Fruit fly (Drosophila melanogaster) whole organism, embryonic: ENCODE measurements around the gene kek6.
A peak's percentile ranks its signal among the peaks of the same experiment; 100 is the strongest.

Source experiments
- C15 ChIP-seq: fragments of 200-800 bp; sonication (Bioruptor generic); IDR thresholded peaks from 3 replicates; pipeline ENCODE4 v1.3.6; 2022; ENCODE audit warnings: missing biosample characterization, missing genetic modification characterization
- CG11247 ChIP-seq: fragments of 200-800 bp; sonication (Bioruptor generic); IDR thresholded peaks from 2 replicates; pipeline ENCODE4 v1.3.6; 2022; ENCODE audit warnings: missing biosample characterization, missing genetic modification characterization
- CG11398 ChIP-seq: fragments of 200-800 bp; sonication (Bioruptor generic); optimal IDR thresholded peaks from 2 replicates; lab custom pipeline; 2016; ENCODE audit warnings: missing biosample characterization, missing genetic modification characterization
- CG12659 ChIP-seq: fragments of 200-800 bp; sonication (Bioruptor generic); optimal IDR thresholded peaks from 3 replicates; lab custom pipeline; 2017; ENCODE audit warnings: mild to moderate bottlenecking, missing biosample characterization, missing genetic modification reagents, missing genetic modification characterization
- CG14667 ChIP-seq: fragments of 200-800 bp; sonication (Bioruptor generic); IDR thresholded peaks from 2 replicates; pipeline ENCODE4 v1.3.6; 2022; ENCODE audit warnings: missing biosample characterization, missing genetic modification characterization
- CG14860 ChIP-seq: fragments of 200-800 bp; sonication (Bioruptor generic); IDR thresholded peaks from 3 replicates; pipeline ENCODE4 v1.3.6; 2022; ENCODE audit warnings: missing biosample characterization, missing genetic modification characterization; ENCODE audit not compliant: partially characterized antibody
- CG15601 ChIP-seq: fragments of 200-800 bp; sonication (Bioruptor generic); optimal IDR thresholded peaks from 3 replicates; lab custom pipeline; 2019; ENCODE audit warnings: missing biosample characterization, mild to moderate bottlenecking, missing genetic modification characterization, moderate library complexity
- CG16813 ChIP-seq: fragments of 200-800 bp; sonication (Bioruptor generic); IDR thresholded peaks from 3 replicates; pipeline ENCODE4 v1.3.6; 2022; ENCODE audit warnings: missing biosample characterization, missing genetic modification characterization; ENCODE audit not compliant: partially characterized antibody
- CG17802 ChIP-seq: fragments of 200-800 bp; sonication (Bioruptor generic); optimal IDR thresholded peaks from 2 replicates; lab custom pipeline; 2018; ENCODE audit warnings: missing biosample characterization, mild to moderate bottlenecking, missing genetic modification characterization, moderate library complexity
- CG17829 ChIP-seq: fragments of 200-800 bp; optimal IDR thresholded peaks from 2 replicates; lab custom pipeline; 2019; ENCODE audit warnings: missing biosample characterization, mild to moderate bottlenecking, missing genetic modification characterization, moderate library complexity
- CG1832 ChIP-seq: fragments of 200-800 bp; sonication (Bioruptor generic); optimal IDR thresholded peaks from 2 replicates; lab custom pipeline; 2017; ENCODE audit warnings: missing biosample characterization, mild to moderate bottlenecking, missing genetic modification characterization, inconsistent platforms
- CG2712 ChIP-seq: fragments of 200-800 bp; optimal IDR thresholded peaks from 3 replicates; lab custom pipeline; 2019; ENCODE audit warnings: missing biosample characterization, mild to moderate bottlenecking, missing genetic modification characterization, moderate library complexity
- CG34224 ChIP-seq: fragments of 200-800 bp; sonication (Bioruptor generic); IDR thresholded peaks from 3 replicates; pipeline ENCODE4 v1.3.6; 2022; ENCODE audit warnings: missing biosample characterization, missing genetic modification characterization; ENCODE audit not compliant: partially characterized antibody
- CG6175 ChIP-seq: fragments of 200-800 bp; sonication (Bioruptor generic); IDR thresholded peaks from 3 replicates; pipeline ENCODE4 v1.3.6; 2022; ENCODE audit warnings: missing biosample characterization, missing genetic modification characterization
- CG6791 ChIP-seq: fragments of 200-800 bp; sonication (Bioruptor generic); IDR thresholded peaks from 3 replicates; pipeline ENCODE4 v1.3.6; 2022; ENCODE audit warnings: missing biosample characterization, missing genetic modification characterization; ENCODE audit not compliant: partially characterized antibody
- CG7987 ChIP-seq: fragments of 200-800 bp; sonication (Bioruptor generic); optimal IDR thresholded peaks from 2 replicates; lab custom pipeline; 2018; ENCODE audit warnings: missing biosample characterization, mild to moderate bottlenecking, missing genetic modification characterization, moderate library complexity
- CG8089 ChIP-seq: fragments of 200-800 bp; sonication (Bioruptor generic); optimal IDR thresholded peaks from 3 replicates; lab custom pipeline; 2016; ENCODE audit warnings: missing biosample characterization, missing genetic modification characterization
- CG8290 ChIP-seq, 3 experiments: fragments of 200-800 bp; sonication (Bioruptor generic); optimal IDR thresholded peaks; 2 replicates each; lab custom pipeline; 2016 to 2019; ENCODE audit warnings: missing biosample characterization in 3 of 3, missing genetic modification characterization in 3 of 3, mild to moderate bottlenecking in 2 of 3, moderate library complexity in 1 of 3
- CG9215 ChIP-seq: fragments of 200-800 bp; sonication (Bioruptor generic); IDR thresholded peaks from 2 replicates; pipeline ENCODE4 v1.3.6; 2022; ENCODE audit warnings: missing biosample characterization, missing genetic modification characterization
- CTCF ChIP-seq: fragments of 200-800 bp; sonication (Bioruptor generic); optimal IDR thresholded peaks from 2 replicates; lab custom pipeline; 2017; ENCODE audit warnings: missing biosample characterization, mild to moderate bottlenecking, missing genetic modification characterization, moderate library complexity
- E2f1 ChIP-seq: fragments of 200-800 bp; sonication (Bioruptor generic); IDR thresholded peaks from 2 replicates; pipeline ENCODE4 v1.3.6; 2022; ENCODE audit warnings: missing biosample characterization, missing genetic modification characterization
- Eip74EF ChIP-seq, 2 experiments: fragments of 200-800 bp in 1 of 2; fragments of >200 bp in 1 of 2; sonication (Bioruptor generic) in 1 of 2; optimal IDR thresholded peaks; 2 replicates each; lab custom pipeline; 2017 to 2019; ENCODE audit warnings: missing biosample characterization in 2 of 2, missing genetic modification characterization in 2 of 2, mild to moderate bottlenecking in 1 of 2, moderate library complexity in 1 of 2
- Fer1 ChIP-seq: fragments of 200-800 bp; sonication (Bioruptor generic); optimal IDR thresholded peaks from 2 replicates; lab custom pipeline; 2017; ENCODE audit warnings: missing biosample characterization, mild to moderate bottlenecking, missing genetic modification characterization
- H2.0 ChIP-seq: fragments of 200-800 bp; sonication (Bioruptor generic); IDR thresholded peaks from 2 replicates; pipeline ENCODE4 v1.3.6; 2022; ENCODE audit warnings: missing biosample characterization, missing genetic modification characterization
- Hr78 ChIP-seq, 2 experiments: fragments of 200-800 bp in 1 of 2; fragments of >200 bp in 1 of 2; sonication (Bioruptor generic) in 1 of 2; optimal IDR thresholded peaks; 2 replicates each; lab custom pipeline; 2017 to 2019; ENCODE audit warnings: missing biosample characterization in 2 of 2, missing genetic modification characterization in 2 of 2, mild to moderate bottlenecking in 1 of 2, moderate library complexity in 1 of 2
- PHDP ChIP-seq: fragments of 200-800 bp; sonication (Bioruptor generic); optimal IDR thresholded peaks from 3 replicates; lab custom pipeline; 2018; ENCODE audit warnings: missing biosample characterization, mild to moderate bottlenecking, missing genetic modification characterization, moderate library complexity
- Side ChIP-seq: fragments of 200-800 bp; sonication (Bioruptor generic); optimal IDR thresholded peaks from 2 replicates; lab custom pipeline; 2016; ENCODE audit warnings: missing biosample characterization, missing genetic modification characterization
- Six4 ChIP-seq: fragments of 200-800 bp; sonication (Bioruptor generic); optimal IDR thresholded peaks from 2 replicates; lab custom pipeline; 2016; ENCODE audit warnings: missing biosample characterization, missing genetic modification characterization
- Sox100B ChIP-seq: fragments of 200-800 bp; sonication (Bioruptor generic); optimal IDR thresholded peaks from 3 replicates; lab custom pipeline; 2018; ENCODE audit warnings: missing biosample characterization, mild to moderate bottlenecking, missing genetic modification characterization
- YL-1 ChIP-seq: fragments of 200-800 bp; sonication (Bioruptor generic); optimal IDR thresholded peaks from 3 replicates; lab custom pipeline; 2017; ENCODE audit warnings: missing biosample characterization, mild to moderate bottlenecking, missing genetic modification characterization
- ab ChIP-seq: fragments of 200-800 bp; sonication (Bioruptor generic); optimal IDR thresholded peaks from 2 replicates; lab custom pipeline; 2016; ENCODE audit warnings: missing biosample characterization, missing genetic modification characterization
- aop ChIP-seq: fragments of 200-800 bp; sonication (Bioruptor generic); IDR thresholded peaks from 2 replicates; pipeline ENCODE4 v1.3.6; 2022; ENCODE audit warnings: missing biosample characterization, missing genetic modification characterization
- ap ChIP-seq: fragments of 200-800 bp; sonication (Bioruptor generic); IDR thresholded peaks from 2 replicates; pipeline ENCODE4 v1.3.6; 2022; ENCODE audit warnings: missing biosample characterization, missing genetic modification characterization
- cg ChIP-seq: fragments of 200-800 bp; sonication (Bioruptor generic); optimal IDR thresholded peaks from 3 replicates; lab custom pipeline; 2019; ENCODE audit warnings: missing biosample characterization, mild to moderate bottlenecking, missing genetic modification characterization, moderate library complexity
- da ChIP-seq: fragments of 200-800 bp; sonication (Bioruptor generic); optimal IDR thresholded peaks from 2 replicates; lab custom pipeline; 2016; ENCODE audit warnings: missing biosample characterization, missing genetic modification characterization
- ewg ChIP-seq: fragments of 200-800 bp; sonication (Bioruptor generic); optimal IDR thresholded peaks from 3 replicates; lab custom pipeline; 2017; ENCODE audit warnings: mild to moderate bottlenecking, missing biosample characterization, missing genetic modification reagents, missing genetic modification characterization
- eyg ChIP-seq: fragments of 200-800 bp; sonication (Bioruptor generic); optimal IDR thresholded peaks from 3 replicates; lab custom pipeline; 2016; ENCODE audit warnings: missing biosample characterization, missing genetic modification characterization
- gcm2 ChIP-seq: fragments of 200-800 bp; sonication (Bioruptor generic); optimal IDR thresholded peaks from 2 replicates; lab custom pipeline; 2016; ENCODE audit warnings: missing biosample characterization, missing genetic modification characterization
- gsb ChIP-seq: fragments of 200-800 bp; sonication (Bioruptor generic); IDR thresholded peaks from 2 replicates; pipeline ENCODE4 v1.3.6; 2022; ENCODE audit warnings: missing biosample characterization, missing genetic modification characterization
- insv ChIP-seq, 2 experiments: fragments of 200-800 bp; sonication (Bioruptor generic); optimal IDR thresholded peaks; 3 replicates each; lab custom pipeline; 2016 to 2018; ENCODE audit warnings: missing biosample characterization in 2 of 2, missing genetic modification characterization in 2 of 2
- jumu ChIP-seq: fragments of 200-800 bp; sonication (Bioruptor generic); optimal IDR thresholded peaks from 3 replicates; lab custom pipeline; 2016; ENCODE audit warnings: missing biosample characterization, missing genetic modification characterization
- nerfin-2 ChIP-seq: fragments of 200-800 bp; sonication (Bioruptor generic); IDR thresholded peaks from 2 replicates; pipeline ENCODE4 v1.3.6; 2022; ENCODE audit warnings: missing biosample characterization, missing genetic modification characterization; ENCODE audit not compliant: partially characterized antibody
- oc ChIP-seq: fragments of 200-800 bp; sonication (Bioruptor generic); optimal IDR thresholded peaks from 2 replicates; lab custom pipeline; 2018; ENCODE audit warnings: missing biosample characterization, mild to moderate bottlenecking, missing genetic modification characterization, moderate library complexity
- otp ChIP-seq: fragments of 200-800 bp; sonication (Bioruptor generic); IDR thresholded peaks from 3 replicates; pipeline ENCODE4, ENCODE4 v1.3.6; 2022; ENCODE audit warnings: missing biosample characterization, missing genetic modification characterization
- pzg ChIP-seq: fragments of 200-800 bp; sonication (Bioruptor generic); optimal IDR thresholded peaks from 3 replicates; lab custom pipeline; 2018; ENCODE audit warnings: missing biosample characterization, mild to moderate bottlenecking, missing genetic modification characterization, moderate library complexity
- repo ChIP-seq: fragments of 200-800 bp; sonication (Bioruptor generic); optimal IDR thresholded peaks from 2 replicates; lab custom pipeline; 2016; ENCODE audit warnings: missing biosample characterization, missing genetic modification characterization
- schlank ChIP-seq: fragments of 200-800 bp; sonication (Bioruptor generic); optimal IDR thresholded peaks from 2 replicates; lab custom pipeline; 2018; ENCODE audit warnings: missing biosample characterization, mild to moderate bottlenecking, missing genetic modification characterization
- slou ChIP-seq: fragments of 200-800 bp; sonication (Bioruptor generic); optimal IDR thresholded peaks from 3 replicates; lab custom pipeline; 2016; ENCODE audit warnings: missing biosample characterization, missing genetic modification characterization
- so ChIP-seq: fragments of 200-800 bp; sonication (Bioruptor generic); IDR thresholded peaks from 3 replicates; pipeline ENCODE4 v1.3.6; 2022; ENCODE audit warnings: missing biosample characterization, missing genetic modification characterization
- tgo ChIP-seq: fragments of 200-800 bp; sonication (Bioruptor generic); IDR thresholded peaks from 3 replicates; pipeline ENCODE4 v1.3.6; 2022; ENCODE audit warnings: missing biosample characterization, missing genetic modification characterization
- wdn ChIP-seq: fragments of 200-800 bp; sonication (Bioruptor generic); IDR thresholded peaks from 2 replicates; pipeline ENCODE4 v1.3.6; 2022; ENCODE audit warnings: missing biosample characterization, missing genetic modification characterization

The kek6 gene

dm6 chr3R:31689727-31690126 lies 67.8 kb downstream of the kek6 start (continued):
- TF ChIP-seq C15 (no peak), jumu (GFP tag; lab: Kevin White, UChicago) (no peak), Fer1 (GFP tag; lab: Kevin White, UChicago) (no peak), Hr78 (GFP tag; optimal IDR thresholded peaks at IDR 0.05; lab: Kevin White, UChicago) (no peak), Six4 (GFP tag; lab: Kevin White, UChicago) (no peak), gsb (no peak), schlank (tag; lab: Kevin White, UChicago) (no peak), CG8290 (GFP tag; optimal IDR thresholded peaks at IDR 0.05; lab: Kevin White, UChicago) (no peak), CG8290 (tag; optimal IDR thresholded peaks at IDR 0.05; lab: Kevin White, UChicago) (no peak), aop (GFP tag; lab: Robert Waterston, UW) (no peak), CG1832 (no peak), PHDP (tag; lab: Kevin White, UChicago) (no peak), H2.0 (no peak), CG11398 (GFP tag; lab: Kevin White, UChicago) (no peak), CG11247 (no peak), CG14860 (GFP tag; lab: Robert Waterston, UW) (no peak), Eip74EF (GFP tag; optimal IDR thresholded peaks at IDR 0.05; lab: Kevin White, UChicago) (no peak), nerfin-2 (GFP tag; lab: Robert Waterston, UW) (no peak), so (GFP tag; lab: Robert Waterston, UW) (no peak), ewg (GFP tag; lab: Kevin White, UChicago) (no peak), pzg (GFP tag; lab: Kevin White, UChicago) (no peak), YL-1 (GFP tag; lab: Kevin White, UChicago) (no peak), CG34224 (GFP tag; lab: Robert Waterston, UW) (no peak), CG2712 (tag; lab: Kevin White, UChicago) (peak; percentile 59), gcm2 (GFP tag; lab: Kevin White, UChicago) (no peak), CG17802 (tag; lab: Kevin White, UChicago) (no peak), ap (GFP tag; lab: Robert Waterston, UW) (no peak), eyg (GFP tag; lab: Kevin White, UChicago) (no peak), CG14667 (no peak), repo (GFP tag; lab: Kevin White, UChicago) (no peak), CG6175 (no peak), wdn (GFP tag; lab: Robert Waterston, UW) (no peak), CG9215 (no peak), CG6791 (no peak), E2f1 (GFP tag; lab: Robert Waterston, UW) (no peak), otp (GFP tag; lab: Robert Waterston, UW) (no peak), CG12659 (GFP tag; lab: Kevin White, UChicago) (no peak), CTCF (GFP tag; lab: Kevin White, UChicago) (no peak), insv (GFP tag; optimal IDR thresholded peaks at IDR 0.05; lab: Kevin White, UChicago) (no peak), CG7987 (GFP tag; lab: Kevin White, UChicago) (peak; percentile 83), CG16813 (GFP tag; lab: Robert Waterston, UW) (no peak), tgo (GFP tag; lab: Robert Waterston, UW) (no peak), cg (GFP tag; lab: Kevin White, UChicago) (no peak), CG15601 (no peak), CG8089 (no peak), oc (tag; lab: Kevin White, UChicago) (no peak), ab (no peak), slou (no peak), Sox100B (peak; percentile 3), da (GFP tag; lab: Kevin White, UChicago) (no peak), Side (GFP tag; lab: Kevin White, UChicago) (no peak), CG17829 (tag; lab: Kevin White, UChicago) (no peak)
